Fruit fly (Drosophila melanogaster): ENCODE results near the gene CG15293.

CG15293 gene

DNA sequence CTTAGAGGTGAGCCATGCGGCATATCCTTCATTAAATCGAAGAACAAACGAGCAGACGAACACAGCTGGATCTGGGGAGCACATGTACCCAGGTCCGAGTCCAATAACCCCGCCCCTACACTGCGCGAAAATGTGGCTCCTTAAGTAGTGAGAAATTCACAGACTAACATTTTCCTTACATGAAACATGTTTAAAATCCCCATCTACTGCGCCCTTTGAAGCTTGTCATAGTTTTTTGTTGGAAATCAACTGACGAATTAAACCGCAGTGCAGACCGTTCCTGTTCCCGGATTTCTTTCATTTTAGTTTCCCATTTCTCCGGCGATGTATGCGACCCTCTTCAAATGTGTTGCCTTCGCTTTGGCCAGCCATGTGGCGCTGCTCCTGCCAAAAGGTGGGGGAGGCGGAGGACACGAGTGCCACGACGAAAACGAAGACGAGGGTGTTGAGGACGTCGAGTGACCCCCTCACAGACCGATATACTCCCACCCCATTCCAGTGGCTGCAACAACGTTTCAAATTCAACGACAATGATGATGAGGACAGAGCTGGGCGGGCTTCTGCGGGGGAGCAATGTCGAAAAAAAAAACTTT lies 13.6 kb upstream of the CG15293 start (continued):
- TF ChIP-seq Lhr (GFP tag; optimal IDR thresholded peaks at IDR 0.05), result no peak
- TF ChIP-seq CG33557 (GFP tag; optimal IDR thresholded peaks at IDR 0.05), result no peak
- peak; percentile 65 for TF ChIP-seq CG18262 (tag; optimal IDR thresholded peaks at IDR 0.05)
- TF ChIP-seq pnt (GFP tag; optimal IDR thresholded peaks at IDR 0.05), result peak; percentile 52
- TF ChIP-seq vvl (GFP tag; IDR thresholded peaks at IDR 0.05), result peak; percentile 85
- no peak for TF ChIP-seq Hmx (GFP tag; optimal IDR thresholded peaks at IDR 0.05)
- TF ChIP-seq yki (optimal IDR thresholded peaks at IDR 0.05), result no peak
- peak; percentile 70 for TF ChIP-seq Blimp-1 (GFP tag; optimal IDR thresholded peaks at IDR 0.05)
- TF ChIP-seq CG8765 (GFP tag; IDR thresholded peaks at IDR 0.05), result peak; percentile 28; the same call in 1 of the 2 replicates
- TF ChIP-seq CG4424 (GFP tag; optimal IDR thresholded peaks at IDR 0.05), result peak; percentile 64
- peak; percentile 69 for TF ChIP-seq danr (GFP tag; IDR thresholded peaks at IDR 0.05)
- TF ChIP-seq Kr (GFP tag; optimal IDR thresholded peaks at IDR 0.05), result no peak
- peak; percentile 64 for TF ChIP-seq Fer3 (tag; optimal IDR thresholded peaks at IDR 0.05)
- peak; percentile 65 for TF ChIP-seq tgo (GFP tag; IDR thresholded peaks at IDR 0.05)
- peak; percentile 84 for TF ChIP-seq Fer1 (GFP tag; optimal IDR thresholded peaks at IDR 0.05)
- TF ChIP-seq pzg (GFP tag; optimal IDR thresholded peaks at IDR 0.05), result no peak
- TF ChIP-seq CG4617 (GFP tag; optimal IDR thresholded peaks at IDR 0.05; ENCODE audit: borderline replicate concordance), result no peak
- peak; percentile 61; the same call in 2 of the 3 replicates for TF ChIP-seq croc (GFP tag; conservative IDR thresholded peaks at IDR 0.05)
- TF ChIP-seq Ets65A (GFP tag), result peak; percentile 93
- peak; percentile 70 for TF ChIP-seq Mrtf (GFP tag; IDR thresholded peaks at IDR 0.05)
- TF ChIP-seq kni (GFP tag; optimal IDR thresholded peaks at IDR 0.05), result no peak
- peak; percentile 19 for TF ChIP-seq CG10543 (GFP tag; optimal IDR thresholded peaks at IDR 0.05)
- TF ChIP-seq CG17359 (tag; optimal IDR thresholded peaks at IDR 0.05), result peak; percentile 79
- TF ChIP-seq CG11695 (GFP tag; IDR thresholded peaks at IDR 0.05), result peak; percentile 73
- peak; percentile 30 for TF ChIP-seq kah (GFP tag; optimal IDR thresholded peaks at IDR 0.05)
- peak; percentile 52 for TF ChIP-seq CG13624 (GFP tag; optimal IDR thresholded peaks at IDR 0.05)
- no peak for TF ChIP-seq run (tag; optimal IDR thresholded peaks at IDR 0.05)
- peak; percentile 68; the same call in 1 of the 3 replicates for TF ChIP-seq CG3726 (GFP tag; IDR thresholded peaks at IDR 0.05)
- peak; percentile 10 for TF ChIP-seq gro (GFP tag; optimal IDR thresholded peaks at IDR 0.05)
- no peak for TF ChIP-seq en (GFP tag; optimal IDR thresholded peaks at IDR 0.05)
- TF ChIP-seq CG7357 (GFP tag; IDR thresholded peaks at IDR 0.05), result peak; percentile 70; the same call in 2 of the 3 replicates
- no peak for TF ChIP-seq Spps (tag; optimal IDR thresholded peaks at IDR 0.05)
- no peak for TF ChIP-seq fu2 (GFP tag; optimal IDR thresholded peaks at IDR 0.05)
- TF ChIP-seq Hr39 (optimal IDR thresholded peaks at IDR 0.05), result no peak
- peak; percentile 6 for TF ChIP-seq ERR (GFP tag; optimal IDR thresholded peaks at IDR 0.05)
- no peak for TF ChIP-seq CHES-1-like (GFP tag; optimal IDR thresholded peaks at IDR 0.05)
- TF ChIP-seq CG15269 (tag; optimal IDR thresholded peaks at IDR 0.05), result peak; percentile 68
- peak; percentile 28 for TF ChIP-seq repo (GFP tag; optimal IDR thresholded peaks at IDR 0.05)
- TF ChIP-seq cwo (GFP tag; optimal IDR thresholded peaks at IDR 0.05), result peak; percentile 64
- TF ChIP-seq crp (GFP tag; optimal IDR thresholded peaks at IDR 0.05), result no peak
- peak; percentile 36 for TF ChIP-seq nerfin-1 (tag; optimal IDR thresholded peaks at IDR 0.05)
- peak; percentile 72 for TF ChIP-seq ATbp (GFP tag; optimal IDR thresholded peaks at IDR 0.05)
- TF ChIP-seq gem (tag; optimal IDR thresholded peaks at IDR 0.05), result peak; percentile 62
- peak; percentile 21 for TF ChIP-seq Hsf (GFP tag; optimal IDR thresholded peaks at IDR 0.05)
- no peak for TF ChIP-seq tio (GFP tag; optimal IDR thresholded peaks at IDR 0.05)
- TF ChIP-seq CG6683 (GFP tag; optimal IDR thresholded peaks at IDR 0.05), result peak; percentile 54
- TF ChIP-seq Atf-2 (GFP tag; optimal IDR thresholded peaks at IDR 0.05), result no peak
- no peak for TF ChIP-seq CG30431 (GFP tag; optimal IDR thresholded peaks at IDR 0.05)
- TF ChIP-seq Sry-δ (GFP tag; optimal IDR thresholded peaks at IDR 0.05), result no peak
- TF ChIP-seq CkIIα-i1 (GFP tag; IDR thresholded peaks at IDR 0.05), result no peak
